Fruit fly (Drosophila melanogaster) whole organism, embryonic: ENCODE data around the gene CG33095.
A peak's percentile ranks its signal among the peaks of the same experiment; 100 is the strongest.

Source experiments
- B-H2 ChIP-seq: fragments of 200-800 bp; sonication (Bioruptor generic); optimal IDR thresholded peaks from 2 replicates; lab custom pipeline; 2018; ENCODE audit warnings: missing biosample characterization, mild to moderate bottlenecking, missing genetic modification characterization
- Bdp1 ChIP-seq: fragments of 200-800 bp; sonication (Bioruptor generic); optimal IDR thresholded peaks from 3 replicates; lab custom pipeline; 2016; ENCODE audit warnings: missing biosample characterization, missing genetic modification characterization
- CG10147 ChIP-seq: fragments of 200-800 bp; sonication (Bioruptor generic); optimal IDR thresholded peaks from 2 replicates; lab custom pipeline; 2019; ENCODE audit warnings: missing biosample characterization, mild to moderate bottlenecking, missing genetic modification characterization, moderate library complexity
- CG12104 ChIP-seq: fragments of 200-800 bp; sonication (Bioruptor generic); optimal IDR thresholded peaks from 3 replicates; lab custom pipeline; 2016; ENCODE audit warnings: missing biosample characterization, missing genetic modification characterization
- CG12219 ChIP-seq: fragments of 200-800 bp; sonication (Bioruptor generic); optimal IDR thresholded peaks from 3 replicates; lab custom pipeline; 2018; ENCODE audit warnings: missing biosample characterization, mild to moderate bottlenecking, missing genetic modification characterization
- CG13424 ChIP-seq: fragments of 200-800 bp; sonication (Bioruptor generic); optimal IDR thresholded peaks from 2 replicates; lab custom pipeline; 2019; ENCODE audit warnings: missing biosample characterization, mild to moderate bottlenecking, missing genetic modification characterization, moderate library complexity
- CG14050 ChIP-seq: fragments of 200-800 bp; sonication (Bioruptor generic); IDR thresholded peaks from 3 replicates; pipeline ENCODE4 v1.3.6; 2022; ENCODE audit warnings: missing biosample characterization, missing genetic modification characterization
- CG14965 ChIP-seq: fragments of 200-800 bp; sonication (Bioruptor generic); optimal IDR thresholded peaks from 2 replicates; lab custom pipeline; 2016; ENCODE audit warnings: missing biosample characterization, missing genetic modification characterization, borderline replicate concordance
- CG1529 ChIP-seq: fragments of 200-800 bp; sonication (Bioruptor generic); optimal IDR thresholded peaks from 3 replicates; lab custom pipeline; 2018; ENCODE audit warnings: missing biosample characterization, missing genetic modification characterization
- CG15514 ChIP-seq: fragments of 200-800 bp; sonication (Bioruptor generic); optimal IDR thresholded peaks from 3 replicates; lab custom pipeline; 2017; ENCODE audit warnings: missing biosample characterization, missing genetic modification characterization, mild to moderate bottlenecking, moderate library complexity, missing genetic modification reagents
- CG16779 ChIP-seq: fragments of 200-800 bp; sonication (Bioruptor generic); IDR thresholded peaks from 2 replicates; pipeline ENCODE4 v1.3.6; 2022; ENCODE audit warnings: missing biosample characterization, missing genetic modification characterization
- CG17359 ChIP-seq: fragments of 200-800 bp; sonication (Bioruptor generic); optimal IDR thresholded peaks from 3 replicates; lab custom pipeline; 2018; ENCODE audit warnings: missing biosample characterization, mild to moderate bottlenecking, missing genetic modification characterization, moderate library complexity
- CG1792 ChIP-seq: fragments of 200-800 bp; sonication (Bioruptor generic); optimal IDR thresholded peaks from 2 replicates; lab custom pipeline; 2016; ENCODE audit warnings: missing biosample characterization, missing genetic modification characterization
- CG2202 ChIP-seq: fragments of 200-800 bp; sonication (Bioruptor generic); optimal IDR thresholded peaks from 2 replicates; lab custom pipeline; 2018; ENCODE audit warnings: missing biosample characterization, mild to moderate bottlenecking, missing genetic modification characterization
- CG33213 ChIP-seq: fragments of 200-800 bp; sonication (Bioruptor generic); optimal IDR thresholded peaks from 3 replicates; lab custom pipeline; 2016; ENCODE audit warnings: missing biosample characterization, missing genetic modification characterization
- CG6272 ChIP-seq: fragments of 200-800 bp; sonication (Bioruptor generic); IDR thresholded peaks from 2 replicates; pipeline ENCODE4 v1.3.6; 2022; ENCODE audit warnings: missing biosample characterization, missing genetic modification characterization
- CG9817 ChIP-seq: fragments of 200-800 bp; sonication (Bioruptor generic); optimal IDR thresholded peaks from 2 replicates; lab custom pipeline; 2018; ENCODE audit warnings: missing biosample characterization, mild to moderate bottlenecking, missing genetic modification characterization, moderate library complexity
- Chrac-16 ChIP-seq: fragments of 200-800 bp; sonication (Bioruptor generic); optimal IDR thresholded peaks from 3 replicates; lab custom pipeline; 2016; ENCODE audit warnings: missing biosample characterization, missing genetic modification characterization
- D ChIP-seq, 2 experiments: fragments of 200-800 bp in 1 of 2; fragments of >200 bp in 1 of 2; sonication (Bioruptor generic) in 1 of 2; optimal IDR thresholded peaks; 2 replicates in 1 of 2; 3 replicates in 1 of 2; lab custom pipeline; 2017; ENCODE audit warnings: mild to moderate bottlenecking in 1 of 2, missing biosample characterization in 1 of 2, missing genetic modification characterization in 1 of 2, missing genetic modification reagents in 1 of 2
- Fer2 ChIP-seq: fragments of 200-800 bp; sonication (Bioruptor generic); optimal IDR thresholded peaks from 2 replicates; lab custom pipeline; 2018; ENCODE audit warnings: missing biosample characterization, mild to moderate bottlenecking, missing genetic modification characterization, moderate library complexity
- Gsc ChIP-seq: fragments of 200-800 bp; sonication (Bioruptor generic); IDR thresholded peaks from 2 replicates; pipeline ENCODE4 v1.3.6; 2022; ENCODE audit warnings: missing biosample characterization, missing genetic modification characterization
- Hand ChIP-seq: fragments of 200-800 bp; sonication (Bioruptor generic); optimal IDR thresholded peaks from 2 replicates; lab custom pipeline; 2017; ENCODE audit warnings: mild to moderate bottlenecking, missing biosample characterization, missing genetic modification reagents, missing genetic modification characterization
- Hr78 ChIP-seq, 2 experiments: fragments of 200-800 bp in 1 of 2; fragments of >200 bp in 1 of 2; sonication (Bioruptor generic) in 1 of 2; optimal IDR thresholded peaks; 2 replicates each; lab custom pipeline; 2017 to 2019; ENCODE audit warnings: missing biosample characterization in 2 of 2, missing genetic modification characterization in 2 of 2, mild to moderate bottlenecking in 1 of 2, moderate library complexity in 1 of 2
- MBD-R2 ChIP-seq: fragments of 200-800 bp; sonication (Bioruptor generic); IDR thresholded peaks from 2 replicates; pipeline ENCODE4 v1.3.6; 2022; ENCODE audit warnings: missing biosample characterization, missing genetic modification characterization
- MESR4 ChIP-seq: fragments of 200-800 bp; sonication (Bioruptor generic); optimal IDR thresholded peaks from 2 replicates; lab custom pipeline; 2018; ENCODE audit warnings: missing biosample characterization, mild to moderate bottlenecking, missing genetic modification characterization, moderate library complexity
- Myb ChIP-seq: fragments of 200-800 bp; sonication (Bioruptor generic); optimal IDR thresholded peaks from 2 replicates; lab custom pipeline; 2016; ENCODE audit warnings: missing biosample characterization, missing genetic modification characterization
- NFAT ChIP-seq: fragments of 200-800 bp; sonication (Bioruptor generic); IDR thresholded peaks from 2 replicates; pipeline ENCODE4 v1.3.6; 2022; ENCODE audit warnings: missing biosample characterization, missing genetic modification characterization
- Nf-YB ChIP-seq: fragments of 200-800 bp; sonication (Bioruptor generic); optimal IDR thresholded peaks from 3 replicates; lab custom pipeline; 2019; ENCODE audit warnings: missing biosample characterization, mild to moderate bottlenecking, missing genetic modification characterization, moderate library complexity
- Nf-YC ChIP-seq: fragments of 200-800 bp; optimal IDR thresholded peaks from 3 replicates; lab custom pipeline; 2019; ENCODE audit warnings: missing biosample characterization, mild to moderate bottlenecking, missing genetic modification characterization, moderate library complexity
- Usf ChIP-seq: fragments of 200-800 bp; sonication (Bioruptor generic); optimal IDR thresholded peaks from 2 replicates; lab custom pipeline; 2017; ENCODE audit warnings: missing genotype, missing biosample characterization, missing genetic modification characterization
- ap ChIP-seq: fragments of 200-800 bp; sonication (Bioruptor generic); IDR thresholded peaks from 2 replicates; pipeline ENCODE4 v1.3.6; 2022; ENCODE audit warnings: missing biosample characterization, missing genetic modification characterization
- az2 ChIP-seq: fragments of 200-800 bp; sonication (Bioruptor generic); optimal IDR thresholded peaks from 3 replicates; lab custom pipeline; 2016; ENCODE audit warnings: missing biosample characterization, missing genetic modification characterization
- caup ChIP-seq: fragments of 200-800 bp; sonication (Bioruptor generic); optimal IDR thresholded peaks from 3 replicates; lab custom pipeline; 2017; ENCODE audit warnings: missing biosample characterization, mild to moderate bottlenecking, missing genetic modification characterization, moderate library complexity; ENCODE audit not compliant: severe bottlenecking
- crol ChIP-seq: fragments of 200-800 bp; sonication (Bioruptor generic); IDR thresholded peaks from 2 replicates; pipeline ENCODE4 v1.3.6; 2022; ENCODE audit warnings: missing biosample characterization, missing genetic modification characterization
- emc ChIP-seq: fragments of 200-800 bp; sonication (Bioruptor generic); optimal IDR thresholded peaks from 2 replicates; lab custom pipeline; 2016; ENCODE audit warnings: missing biosample characterization, missing genetic modification characterization
- en ChIP-seq: fragments of 200-800 bp; sonication (Bioruptor generic); optimal IDR thresholded peaks from 2 replicates; lab custom pipeline; 2016; ENCODE audit warnings: missing biosample characterization, missing genetic modification characterization
- esg ChIP-seq: fragments of 200-800 bp; sonication (Bioruptor generic); conservative IDR thresholded peaks from 2 replicates; pipeline ENCODE4 v1.3.6; 2022; ENCODE audit warnings: missing biosample characterization, missing genetic modification characterization
- fd102C ChIP-seq: fragments of 200-800 bp; sonication (Bioruptor generic); optimal IDR thresholded peaks from 2 replicates; lab custom pipeline; 2018; ENCODE audit warnings: missing biosample characterization, mild to moderate bottlenecking, missing genetic modification characterization, moderate library complexity
- gfzf ChIP-seq: fragments of 200-800 bp; sonication (Bioruptor generic); optimal IDR thresholded peaks from 2 replicates; lab custom pipeline; 2016; ENCODE audit warnings: missing biosample characterization, mild to moderate bottlenecking, missing genetic modification characterization, moderate library complexity
- hkb ChIP-seq, 2 experiments: fragments of 200-800 bp in 1 of 2; fragments of >200 bp in 1 of 2; sonication (Bioruptor generic) in 1 of 2; IDR thresholded peaks in 1 of 2; optimal IDR thresholded peaks in 1 of 2; 2 replicates each; pipeline versions ENCODE4 v1.3.6 to Lab custom; 2017 to 2022; ENCODE audit warnings: missing biosample characterization in 1 of 2, missing genetic modification characterization in 1 of 2
- insv ChIP-seq, 2 experiments: fragments of 200-800 bp; sonication (Bioruptor generic); optimal IDR thresholded peaks; 3 replicates each; lab custom pipeline; 2016 to 2018; ENCODE audit warnings: missing biosample characterization in 2 of 2, missing genetic modification characterization in 2 of 2
- nom ChIP-seq: fragments of 200-800 bp; sonication (Bioruptor generic); optimal IDR thresholded peaks from 2 replicates; lab custom pipeline; 2017; ENCODE audit warnings: missing biosample characterization, missing genetic modification characterization, mild to moderate bottlenecking, moderate library complexity, missing genetic modification reagents
- p53 ChIP-seq: fragments of 200-800 bp; sonication (Bioruptor generic); optimal IDR thresholded peaks from 2 replicates; lab custom pipeline; 2016; ENCODE audit warnings: missing biosample characterization, missing genetic modification characterization
- sd ChIP-seq: fragments of 200-800 bp; sonication (Bioruptor generic); optimal IDR thresholded peaks from 3 replicates; lab custom pipeline; 2018; ENCODE audit warnings: missing biosample characterization, mild to moderate bottlenecking, missing genetic modification characterization, moderate library complexity
- seq ChIP-seq: fragments of 200-800 bp; sonication (Bioruptor generic); IDR thresholded peaks from 2 replicates; pipeline ENCODE4 v1.3.6; 2022; ENCODE audit warnings: missing biosample characterization, missing genetic modification characterization
- sna ChIP-seq: fragments of 200-800 bp; sonication (Bioruptor generic); IDR thresholded peaks from 2 replicates; pipeline ENCODE4 v1.3.6; 2022; ENCODE audit warnings: missing biosample characterization, missing genetic modification characterization; ENCODE audit not compliant: partially characterized antibody
- tup ChIP-seq: fragments of 200-800 bp; sonication (Bioruptor generic); optimal IDR thresholded peaks from 2 replicates; lab custom pipeline; 2016; ENCODE audit warnings: missing biosample characterization, mild to moderate bottlenecking, missing genetic modification characterization, moderate library complexity
- twi ChIP-seq: fragments of 200-800 bp; optimal IDR thresholded peaks from 2 replicates; lab custom pipeline; 2019; ENCODE audit warnings: missing biosample characterization, mild to moderate bottlenecking, missing genetic modification characterization, moderate library complexity

Gene CG33095

dm6 chr3R:25054451-25055188 is 42.9 kb upstream of the CG33095 start, which contains the start of gene CG31109 (continued):
- TF ChIP-seq D (optimal IDR thresholded peaks at IDR 0.05; lab: Kevin White, UChicago) = no peak
- TF ChIP-seq D (GFP tag; optimal IDR thresholded peaks at IDR 0.05; lab: Kevin White, UChicago) = no peak
- TF ChIP-seq az2 = no peak
- TF ChIP-seq Hand = no peak
- no peak for TF ChIP-seq esg
- no peak for TF ChIP-seq ap
- no peak for TF ChIP-seq hkb (optimal IDR thresholded peaks at IDR 0.05; lab: Kevin White, UChicago)
- no peak for TF ChIP-seq hkb (GFP tag; IDR thresholded peaks at IDR 0.05; lab: Robert Waterston, UW)
- TF ChIP-seq CG12104 (GFP tag; lab: Kevin White, UChicago) = no peak
- TF ChIP-seq CG9817 = peak; percentile 6
- TF ChIP-seq MESR4 (GFP tag; lab: Kevin White, UChicago) = peak; percentile 79
- no peak for TF ChIP-seq CG2202 (tag; lab: Kevin White, UChicago)
- TF ChIP-seq CG14965 (GFP tag; lab: Kevin White, UChicago) = no peak
- no peak for TF ChIP-seq Chrac-16
- TF ChIP-seq CG13424 (tag; lab: Kevin White, UChicago) = peak; percentile 22
- TF ChIP-seq Bdp1 (GFP tag; lab: Kevin White, UChicago) = no peak
- no peak for TF ChIP-seq p53 (GFP tag; lab: Kevin White, UChicago)
- peak; percentile 39; the same call in 1 of the 2 replicates for TF ChIP-seq sna (GFP tag; lab: Robert Waterston, UW)
- peak; percentile 40 for TF ChIP-seq CG10147 (GFP tag; lab: Kevin White, UChicago)
- TF ChIP-seq B-H2 (GFP tag; lab: Kevin White, UChicago) = peak; percentile 60
- TF ChIP-seq nom (GFP tag; lab: Kevin White, UChicago) = peak; percentile 3
- TF ChIP-seq CG33213 (GFP tag; lab: Kevin White, UChicago) = no peak
- no peak for TF ChIP-seq Fer2
- TF ChIP-seq tup (GFP tag; lab: Kevin White, UChicago) = no peak
- TF ChIP-seq Nf-YC (tag; lab: Kevin White, UChicago) = peak; percentile 51
- no peak for TF ChIP-seq CG1792 (GFP tag; lab: Kevin White, UChicago)
- no peak for TF ChIP-seq caup (GFP tag; lab: Kevin White, UChicago)
- TF ChIP-seq Gsc = no peak
- no peak for TF ChIP-seq crol (GFP tag; lab: Robert Waterston, UW)
- TF ChIP-seq Myb = peak; percentile 86
- TF ChIP-seq CG6272 (GFP tag; lab: Robert Waterston, UW) = no peak
- no peak for TF ChIP-seq CG1529 (GFP tag; lab: Kevin White, UChicago)
- no peak for TF ChIP-seq CG16779 (GFP tag; lab: Robert Waterston, UW)
- TF ChIP-seq sd (tag; lab: Kevin White, UChicago) = peak; percentile 26
- TF ChIP-seq CG15514 (GFP tag; lab: Kevin White, UChicago) = peak; percentile 62
- peak; percentile 79 for TF ChIP-seq MBD-R2 (GFP tag; lab: Robert Waterston, UW)
- no peak for TF ChIP-seq Usf
- TF ChIP-seq Hr78 (GFP tag; optimal IDR thresholded peaks at IDR 0.05; lab: Kevin White, UChicago) = no peak
- TF ChIP-seq CG14050 (GFP tag; lab: Robert Waterston, UW) = no peak
- no peak for TF ChIP-seq CG12219 (GFP tag; lab: Kevin White, UChicago)
- TF ChIP-seq gfzf (GFP tag; lab: Kevin White, UChicago) = peak; percentile 36
- no peak for TF ChIP-seq seq (GFP tag; lab: Robert Waterston, UW)
- TF ChIP-seq insv (GFP tag; optimal IDR thresholded peaks at IDR 0.05; lab: Kevin White, UChicago) = no peak
- TF ChIP-seq fd102C (GFP tag; lab: Kevin White, UChicago) = no peak
- no peak for TF ChIP-seq en (GFP tag; lab: Kevin White, UChicago)
- TF ChIP-seq Nf-YB (GFP tag; lab: Kevin White, UChicago) = no peak
- no peak for TF ChIP-seq NFAT (GFP tag; lab: Robert Waterston, UW)
- TF ChIP-seq CG17359 (tag; lab: Kevin White, UChicago) = peak; percentile 2
- peak; percentile 27 for TF ChIP-seq twi (tag; lab: Kevin White, UChicago)
- no peak for TF ChIP-seq emc (GFP tag; lab: Kevin White, UChicago)
